Fruit fly (Drosophila melanogaster) whole organism, embryonic: Measurements from ENCODE around the gene Cyp28c1.
A peak's percentile ranks its signal among the peaks of the same experiment; 100 is the strongest.

Source experiments
- CG12391 ChIP-seq: fragments of 200-800 bp; sonication (Bioruptor generic); optimal IDR thresholded peaks from 3 replicates; lab custom pipeline; 2018; ENCODE audit warnings: missing biosample characterization, mild to moderate bottlenecking, missing genetic modification characterization, moderate library complexity
- CG14441 ChIP-seq: fragments of 200-800 bp; sonication (Bioruptor generic); IDR thresholded peaks from 2 replicates; pipeline ENCODE4 v1.3.6; 2022; ENCODE audit warnings: missing biosample characterization, missing genetic modification characterization
- CG17612 ChIP-seq: fragments of 200-800 bp; sonication (Bioruptor generic); IDR thresholded peaks from 2 replicates; pipeline ENCODE4 v1.3.6; 2022; ENCODE audit warnings: missing biosample characterization, missing genetic modification characterization
- Hey ChIP-seq: fragments of 200-800 bp; sonication (Bioruptor generic); optimal IDR thresholded peaks from 3 replicates; lab custom pipeline; 2018; ENCODE audit warnings: missing biosample characterization, mild to moderate bottlenecking, missing genetic modification characterization
- tin ChIP-seq: fragments of 200-800 bp; sonication (Bioruptor generic); optimal IDR thresholded peaks from 3 replicates; lab custom pipeline; 2016; ENCODE audit warnings: missing biosample characterization, missing genetic modification characterization
- zen ChIP-seq: fragments of 200-800 bp; sonication (Bioruptor generic); optimal IDR thresholded peaks from 3 replicates; lab custom pipeline; 2018; ENCODE audit warnings: missing biosample characterization, mild to moderate bottlenecking, missing genetic modification characterization, moderate library complexity

DNA sequence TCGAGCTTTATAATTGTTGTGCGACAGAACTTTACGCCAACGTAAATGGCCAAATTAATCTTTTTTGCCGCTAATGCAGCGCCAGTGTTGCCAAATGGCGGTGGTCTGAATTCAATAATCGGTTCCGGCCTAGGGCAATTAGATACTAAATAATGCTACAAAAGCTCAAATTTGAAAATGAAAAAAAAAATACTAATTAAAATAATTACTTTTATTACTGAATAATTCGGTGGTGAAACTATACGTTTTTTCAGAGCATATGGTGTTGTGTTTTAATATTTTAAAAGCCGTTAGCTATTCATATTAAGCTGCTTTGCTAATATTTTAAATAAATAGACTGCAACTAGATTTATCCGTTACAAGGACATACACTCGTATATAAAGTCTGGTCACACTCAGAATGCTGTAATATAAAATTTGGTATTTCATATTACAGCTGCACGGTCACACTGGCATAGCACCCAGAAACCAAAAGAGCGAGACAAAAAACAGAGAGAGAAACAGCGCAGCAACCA is 22.9 kb upstream of the Cyp28c1 start, which contains the start of the genes CG1578 and rudhira:
- TF ChIP-seq CG17612 (GFP tag; lab: Robert Waterston, UW) (no peak), Hey (tag; lab: Kevin White, UChicago) (no peak), CG12391 (tag; lab: Kevin White, UChicago) (peak; percentile 38), tin (GFP tag; lab: Kevin White, UChicago) (no peak), zen (tag; lab: Kevin White, UChicago) (peak; percentile 44), CG14441 (GFP tag; lab: Robert Waterston, UW) (no peak)
